Worm (Caenorhabditis elegans): ENCODE results near the gene F07C6.2.

DNA sequence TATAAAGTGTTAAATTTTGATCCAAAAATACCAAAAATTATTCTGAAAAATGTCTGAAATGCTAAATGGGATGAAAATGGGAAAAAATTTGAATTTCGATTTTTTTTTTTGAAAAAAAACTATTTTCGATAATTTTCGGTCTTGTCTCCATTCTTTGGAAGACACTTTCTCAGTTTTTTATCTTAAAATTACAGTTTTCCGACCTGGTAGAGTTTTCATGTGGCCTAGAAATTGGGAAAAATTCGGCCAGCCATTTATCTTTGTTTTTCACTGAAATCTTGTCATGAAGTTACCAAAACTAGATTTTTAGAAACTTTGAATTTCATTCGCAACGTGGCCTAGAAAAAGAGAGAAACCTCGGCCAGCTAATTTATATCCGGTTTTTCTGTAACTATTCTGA, 49.9 kb downstream of the F07C6.2 start:
- TF ChIP-seq blmp-1 (tag; optimal IDR thresholded peaks at IDR 0.05) (no peak), pha-4 (tag; optimal IDR thresholded peaks at IDR 0.05) (no peak), unc-62 (GFP tag; optimal IDR thresholded peaks at IDR 0.05) (no peak), nhr-12 (tag; optimal IDR thresholded peaks at IDR 0.05) (no peak), ztf-11 (tag; optimal IDR thresholded peaks at IDR 0.05) (no peak), nhr-76 (tag; optimal IDR thresholded peaks at IDR 0.05) (no peak), lsy-2 (tag; optimal IDR thresholded peaks at IDR 0.05) (no peak), nhr-237 (tag; optimal IDR thresholded peaks at IDR 0.05) (no peak), mab-5 (tag; optimal IDR thresholded peaks at IDR 0.05) (no peak), snpc-4 (tag; optimal IDR thresholded peaks at IDR 0.05) (no peak)
